Fruit fly (Drosophila melanogaster) whole organism, embryonic: ENCODE results near the gene CG13384.

Experiments
- CG10979 ChIP-seq: fragments of 200-800 bp; sonication (Bioruptor generic); optimal IDR thresholded peaks from 2 replicates; lab custom pipeline; 2018; ENCODE audit warnings: missing biosample characterization, mild to moderate bottlenecking, missing genetic modification characterization, moderate library complexity
- CG12219 ChIP-seq: fragments of 200-800 bp; sonication (Bioruptor generic); optimal IDR thresholded peaks from 3 replicates; lab custom pipeline; 2018; ENCODE audit warnings: missing biosample characterization, mild to moderate bottlenecking, missing genetic modification characterization
- CG12942 ChIP-seq: fragments of 200-800 bp; sonication (Bioruptor generic); optimal IDR thresholded peaks from 3 replicates; lab custom pipeline; 2016; ENCODE audit warnings: missing biosample characterization, missing genetic modification characterization
- CG14710 ChIP-seq: fragments of 200-800 bp; sonication (Bioruptor generic); optimal IDR thresholded peaks from 3 replicates; lab custom pipeline; 2019; ENCODE audit warnings: missing biosample characterization, mild to moderate bottlenecking, missing genetic modification characterization, moderate library complexity
- CG15696 ChIP-seq: fragments of 200-800 bp; sonication (Bioruptor generic); optimal IDR thresholded peaks from 2 replicates; lab custom pipeline; 2019; ENCODE audit warnings: missing biosample characterization, mild to moderate bottlenecking, missing genetic modification characterization, moderate library complexity
- CG16779 ChIP-seq: fragments of 200-800 bp; sonication (Bioruptor generic); IDR thresholded peaks from 2 replicates; pipeline ENCODE4 v1.3.6; 2022; ENCODE audit warnings: missing biosample characterization, missing genetic modification characterization
- CG17359 ChIP-seq: fragments of 200-800 bp; sonication (Bioruptor generic); optimal IDR thresholded peaks from 3 replicates; lab custom pipeline; 2018; ENCODE audit warnings: missing biosample characterization, mild to moderate bottlenecking, missing genetic modification characterization, moderate library complexity
- CG17385 ChIP-seq: fragments of 200-800 bp; sonication (Bioruptor generic); optimal IDR thresholded peaks from 3 replicates; lab custom pipeline; 2018; ENCODE audit warnings: missing biosample characterization, mild to moderate bottlenecking, missing genetic modification characterization
- CG2875 ChIP-seq: fragments of 200-800 bp; sonication (Bioruptor generic); optimal IDR thresholded peaks from 2 replicates; lab custom pipeline; 2017; ENCODE audit warnings: missing biosample characterization, mild to moderate bottlenecking, missing genetic modification characterization, missing genetic modification reagents
- CG2889 ChIP-seq: fragments of 200-800 bp; sonication (Bioruptor generic); IDR thresholded peaks from 3 replicates; pipeline ENCODE4 v1.3.6; 2022; ENCODE audit warnings: missing biosample characterization, missing genetic modification characterization
- CG3838 ChIP-seq: fragments of 200-800 bp; sonication (Bioruptor generic); optimal IDR thresholded peaks from 3 replicates; lab custom pipeline; 2016; ENCODE audit warnings: missing biosample characterization, missing genetic modification characterization
- CG6654 ChIP-seq: fragments of 200-800 bp; sonication (Bioruptor generic); optimal IDR thresholded peaks from 2 replicates; lab custom pipeline; 2017; ENCODE audit warnings: missing biosample characterization, mild to moderate bottlenecking, missing genetic modification characterization
- CG6813 ChIP-seq: fragments of 200-800 bp; sonication (Bioruptor generic); optimal IDR thresholded peaks from 2 replicates; lab custom pipeline; 2017; ENCODE audit warnings: missing biosample characterization, missing genetic modification characterization, mild to moderate bottlenecking, moderate library complexity, missing genetic modification reagents
- CG7556 ChIP-seq: fragments of 200-800 bp; sonication (Bioruptor generic); optimal IDR thresholded peaks from 2 replicates; lab custom pipeline; 2017; ENCODE audit warnings: missing biosample characterization, mild to moderate bottlenecking, missing genetic modification characterization
- CG9876 ChIP-seq: fragments of 200-800 bp; sonication (Bioruptor generic); optimal IDR thresholded peaks from 2 replicates; lab custom pipeline; 2016; ENCODE audit warnings: missing biosample characterization, missing genetic modification characterization
- D19A ChIP-seq: fragments of 200-800 bp; optimal IDR thresholded peaks from 3 replicates; lab custom pipeline; 2019; ENCODE audit warnings: missing biosample characterization, mild to moderate bottlenecking, missing genetic modification characterization, moderate library complexity
- Dad ChIP-seq: fragments of 200-800 bp; sonication (Bioruptor generic); optimal IDR thresholded peaks from 3 replicates; lab custom pipeline; 2016; ENCODE audit warnings: missing biosample characterization, missing genetic modification characterization
- Dref ChIP-seq: fragments of 200-800 bp; sonication (Bioruptor generic); IDR thresholded peaks from 2 replicates; pipeline ENCODE4 v1.3.6; 2022; ENCODE audit warnings: missing biosample characterization, missing genetic modification characterization
- Drgx ChIP-seq: fragments of 200-800 bp; sonication (Bioruptor generic); IDR thresholded peaks from 2 replicates; pipeline ENCODE4 v1.3.6; 2022; ENCODE audit warnings: missing biosample characterization, missing genetic modification characterization
- Ets97D ChIP-seq: fragments of 200-800 bp; sonication (Bioruptor generic); optimal IDR thresholded peaks from 3 replicates; lab custom pipeline; 2016; ENCODE audit warnings: missing biosample characterization, missing genetic modification characterization
- Fer2 ChIP-seq: fragments of 200-800 bp; sonication (Bioruptor generic); optimal IDR thresholded peaks from 2 replicates; lab custom pipeline; 2018; ENCODE audit warnings: missing biosample characterization, mild to moderate bottlenecking, missing genetic modification characterization, moderate library complexity
- Hmr ChIP-seq: fragments of 200-800 bp; sonication (Bioruptor generic); optimal IDR thresholded peaks from 3 replicates; lab custom pipeline; 2017; ENCODE audit warnings: mild to moderate bottlenecking, missing biosample characterization, missing genetic modification reagents, missing genetic modification characterization
- Med ChIP-seq: fragments of 200-800 bp; sonication (Bioruptor generic); peaks from one replicate; lab custom pipeline; 2016; ENCODE audit warnings: missing biosample characterization, missing genetic modification characterization, mild to moderate bottlenecking, inconsistent platforms, moderate library complexity
- NfI ChIP-seq: fragments of 200-800 bp; sonication (Bioruptor generic); optimal IDR thresholded peaks from 3 replicates; lab custom pipeline; 2018; ENCODE audit warnings: missing biosample characterization, mild to moderate bottlenecking, missing genetic modification characterization, moderate library complexity
- Optix ChIP-seq: fragments of 200-800 bp; sonication (Bioruptor generic); IDR thresholded peaks from 3 replicates; pipeline ENCODE4 v1.3.6; 2022; ENCODE audit warnings: missing biosample characterization, missing genetic modification characterization
- Ssrp ChIP-seq: fragments of 200-800 bp; sonication (Bioruptor generic); optimal IDR thresholded peaks from 2 replicates; lab custom pipeline; 2018; ENCODE audit warnings: missing biosample characterization, mild to moderate bottlenecking, missing genetic modification characterization, moderate library complexity
- Trl ChIP-seq, 3 experiments: fragments of >200 bp in 2 of 3; fragments of 200-800 bp in 1 of 3; sonication (Bioruptor generic) in 1 of 3; optimal IDR thresholded peaks; 2 replicates in 1 of 3; 3 replicates in 2 of 3; lab custom pipeline; 2016 to 2017; ENCODE audit warnings: missing biosample characterization in 1 of 3, missing genetic modification characterization in 1 of 3
- br ChIP-seq: fragments of >200 bp; optimal IDR thresholded peaks from 2 replicates; lab custom pipeline; 2017
- chif ChIP-seq, 2 experiments: fragments of 200-800 bp; sonication (Bioruptor generic); optimal IDR thresholded peaks; 3 replicates each; lab custom pipeline; 2016; ENCODE audit warnings: missing biosample characterization in 2 of 2, missing genetic modification characterization in 2 of 2
- corto ChIP-seq: fragments of 200-800 bp; sonication (Bioruptor generic); optimal IDR thresholded peaks from 2 replicates; lab custom pipeline; 2016; ENCODE audit warnings: missing biosample characterization, mild to moderate bottlenecking, missing genetic modification characterization, moderate library complexity
- crol ChIP-seq: fragments of 200-800 bp; sonication (Bioruptor generic); IDR thresholded peaks from 2 replicates; pipeline ENCODE4 v1.3.6; 2022; ENCODE audit warnings: missing biosample characterization, missing genetic modification characterization
- emc ChIP-seq: fragments of 200-800 bp; sonication (Bioruptor generic); optimal IDR thresholded peaks from 2 replicates; lab custom pipeline; 2016; ENCODE audit warnings: missing biosample characterization, missing genetic modification characterization
- exex ChIP-seq: fragments of 200-800 bp; sonication (Bioruptor generic); optimal IDR thresholded peaks from 4 replicates; lab custom pipeline; 2018; ENCODE audit warnings: missing biosample characterization, mild to moderate bottlenecking, missing genetic modification characterization, moderate library complexity
- grau ChIP-seq: fragments of 200-800 bp; optimal IDR thresholded peaks from 3 replicates; lab custom pipeline; 2019; ENCODE audit warnings: missing biosample characterization, mild to moderate bottlenecking, missing genetic modification characterization, moderate library complexity
- gsb-n ChIP-seq: fragments of 200-800 bp; sonication (Bioruptor generic); optimal IDR thresholded peaks from 3 replicates; lab custom pipeline; 2018; ENCODE audit warnings: missing biosample characterization, mild to moderate bottlenecking, missing genetic modification characterization
- ken ChIP-seq: fragments of 200-800 bp; sonication (Bioruptor generic); IDR thresholded peaks from 3 replicates; pipeline ENCODE4 v1.3.6; 2022; ENCODE audit warnings: missing biosample characterization, missing genetic modification characterization
- klu ChIP-seq: fragments of 200-800 bp; sonication (Bioruptor generic); IDR thresholded peaks from 2 replicates; pipeline ENCODE4 v1.3.6; 2022; ENCODE audit warnings: missing biosample characterization, missing genetic modification characterization
- knrl ChIP-seq: fragments of 200-800 bp; sonication (Bioruptor generic); IDR thresholded peaks from 3 replicates; pipeline ENCODE4 v1.3.6; 2022; ENCODE audit warnings: missing biosample characterization, missing genetic modification characterization; ENCODE audit not compliant: partially characterized antibody
- lab ChIP-seq: fragments of 200-800 bp; sonication (Bioruptor generic); optimal IDR thresholded peaks from 3 replicates; lab custom pipeline; 2017; ENCODE audit warnings: missing biosample characterization, missing genetic modification characterization, mild to moderate bottlenecking, moderate library complexity, missing genetic modification reagents
- lola ChIP-seq, 3 experiments: fragments of >200 bp in 2 of 3; fragments of 200-800 bp in 1 of 3; sonication (Bioruptor generic) in 1 of 3; optimal IDR thresholded peaks; 2 replicates each; lab custom pipeline; 2017 to 2019; ENCODE audit warnings: missing biosample characterization in 3 of 3, missing genetic modification characterization in 3 of 3, mild to moderate bottlenecking in 1 of 3, moderate library complexity in 1 of 3
- oc ChIP-seq: fragments of 200-800 bp; sonication (Bioruptor generic); optimal IDR thresholded peaks from 2 replicates; lab custom pipeline; 2018; ENCODE audit warnings: missing biosample characterization, mild to moderate bottlenecking, missing genetic modification characterization, moderate library complexity
- pho ChIP-seq: fragments of 200-800 bp; sonication (Bioruptor generic); optimal IDR thresholded peaks from 2 replicates; lab custom pipeline; 2016; ENCODE audit warnings: missing biosample characterization, missing genetic modification characterization
- psq ChIP-seq: fragments of 200-800 bp; sonication (Bioruptor generic); optimal IDR thresholded peaks from 2 replicates; lab custom pipeline; 2017; ENCODE audit warnings: missing biosample characterization, missing genetic modification characterization
- ranshi ChIP-seq: fragments of 200-800 bp; sonication (Bioruptor generic); IDR thresholded peaks from 2 replicates; pipeline ENCODE4 v1.3.6; 2022; ENCODE audit warnings: missing biosample characterization, missing genetic modification characterization
- sens-2 ChIP-seq: fragments of 200-800 bp; sonication (Bioruptor generic); IDR thresholded peaks from 2 replicates; pipeline ENCODE4 v1.3.6; 2022; ENCODE audit warnings: missing biosample characterization, missing genetic modification characterization
- slbo ChIP-seq: fragments of 200-800 bp; sonication (Bioruptor generic); IDR thresholded peaks from 2 replicates; pipeline ENCODE4 v1.3.6; 2022; ENCODE audit warnings: missing biosample characterization, missing genetic modification characterization
- stwl ChIP-seq: fragments of 200-800 bp; sonication (Bioruptor generic); optimal IDR thresholded peaks from 3 replicates; lab custom pipeline; 2018; ENCODE audit warnings: missing biosample characterization, mild to moderate bottlenecking, missing genetic modification characterization, moderate library complexity
- tna ChIP-seq: fragments of 200-800 bp; sonication (Bioruptor generic); IDR thresholded peaks from 2 replicates; pipeline ENCODE4 v1.3.6; 2022; ENCODE audit warnings: missing biosample characterization, missing genetic modification characterization; ENCODE audit not compliant: partially characterized antibody

Gene CG13384

DNA sequence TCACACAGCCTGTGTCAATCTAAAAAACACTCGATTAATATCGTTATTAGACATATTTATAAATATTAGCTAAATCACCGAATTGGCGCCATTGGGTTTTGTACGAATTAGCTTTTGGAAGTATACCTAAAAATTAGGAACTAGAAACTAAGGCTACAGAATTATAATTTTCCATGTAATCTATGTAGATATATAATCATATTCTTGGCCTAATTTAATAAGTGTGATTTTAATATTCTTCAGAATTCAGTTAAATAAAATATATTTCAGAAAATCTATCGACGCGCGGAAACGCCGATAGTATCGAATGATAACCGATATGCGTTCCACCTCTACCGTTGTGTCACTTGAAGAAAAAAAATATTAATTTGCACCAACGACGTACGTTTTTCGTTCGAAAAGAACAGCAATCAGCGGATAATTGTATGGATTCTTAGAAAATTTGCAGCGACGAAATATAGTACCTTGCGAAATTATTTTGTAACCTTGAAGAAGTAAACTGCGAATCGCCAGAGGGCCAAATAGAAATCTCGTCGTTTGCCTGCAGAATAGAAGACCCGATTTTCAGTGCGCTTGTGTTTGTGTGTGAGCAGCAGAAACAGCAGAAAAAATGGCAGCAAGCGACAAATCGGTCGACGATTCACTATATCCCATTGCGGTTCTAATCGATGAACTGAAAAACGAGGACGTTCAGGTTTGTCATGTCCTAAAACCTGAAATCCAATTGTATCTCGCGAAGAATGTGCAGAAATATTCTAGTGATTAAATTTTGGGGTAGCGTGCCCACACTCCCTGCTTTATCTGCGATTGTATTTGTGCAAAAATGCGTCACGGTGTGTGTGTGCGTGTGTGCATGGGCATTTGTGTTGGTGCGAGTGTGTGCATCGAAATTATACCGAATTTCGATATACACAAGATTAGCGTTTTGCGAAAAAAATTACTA lies 18.3 kb upstream of the CG13384 start, which contains the start of gene Pp2A-29B (continued):
- peak; percentile 83 for TF ChIP-seq CG14710 (tag; lab: Kevin White, UChicago)
- TF ChIP-seq CG6813 (GFP tag; lab: Kevin White, UChicago), result no peak
- no peak for TF ChIP-seq CG7556 (GFP tag; lab: Kevin White, UChicago)
- TF ChIP-seq Hmr (GFP tag; lab: Kevin White, UChicago), result peak; percentile 4
- peak; percentile 57 for TF ChIP-seq Med (GFP tag; lab: Kevin White, UChicago)
- TF ChIP-seq Trl (optimal IDR thresholded peaks at IDR 0.05; lab: Kevin White, UChicago), result no peak
- TF ChIP-seq Trl (GFP tag; optimal IDR thresholded peaks at IDR 0.05; lab: Kevin White, UChicago), result peak; percentile 3
- peak; percentile 95 for TF ChIP-seq tna (GFP tag; lab: Robert Waterston, UW)
- no peak for TF ChIP-seq ken (GFP tag; lab: Robert Waterston, UW)
- no peak for TF ChIP-seq emc (GFP tag; lab: Kevin White, UChicago)
- peak; percentile 100 for TF ChIP-seq knrl (GFP tag; lab: Robert Waterston, UW)
- TF ChIP-seq klu (GFP tag; lab: Robert Waterston, UW), result peak; percentile 45; the same call in 1 of the 2 replicates
- TF ChIP-seq CG10979 (tag; lab: Kevin White, UChicago), result no peak
- peak; percentile 35 for TF ChIP-seq exex (tag; lab: Kevin White, UChicago)
- TF ChIP-seq corto (GFP tag; lab: Kevin White, UChicago), result no peak
- TF ChIP-seq gsb-n (tag; lab: Kevin White, UChicago), result no peak
- TF ChIP-seq chif (GFP tag; optimal IDR thresholded peaks at IDR 0.05; lab: Kevin White, UChicago), result no peak
- TF ChIP-seq CG17359 (tag; lab: Kevin White, UChicago), result peak; percentile 28
- TF ChIP-seq pho (GFP tag; lab: Kevin White, UChicago), result no peak
- TF ChIP-seq slbo (GFP tag; lab: Robert Waterston, UW), result peak; percentile 56; the same call in 1 of the 2 replicates
- peak; percentile 15 for TF ChIP-seq lab (GFP tag; lab: Kevin White, UChicago)
- TF ChIP-seq Optix (GFP tag; lab: Robert Waterston, UW), result no peak
- TF ChIP-seq CG12219 (GFP tag; lab: Kevin White, UChicago), result no peak
- no peak for TF ChIP-seq ranshi (GFP tag; lab: Robert Waterston, UW)
- TF ChIP-seq lola (GFP tag; optimal IDR thresholded peaks at IDR 0.05; lab: Kevin White, UChicago), result peak in 1 of 3 experiments; percentile 32
- TF ChIP-seq psq, result no peak
- TF ChIP-seq Drgx (GFP tag; lab: Robert Waterston, UW), result no peak
- peak; percentile 19 for TF ChIP-seq D19A
- TF ChIP-seq crol, result no peak
- TF ChIP-seq Ets97D (GFP tag; lab: Kevin White, UChicago), result peak; percentile 31
- TF ChIP-seq CG9876 (GFP tag; lab: Kevin White, UChicago), result no peak
- no peak for TF ChIP-seq Fer2 (tag; lab: Kevin White, UChicago)
- TF ChIP-seq CG2889 (GFP tag; lab: Robert Waterston, UW), result no peak
- TF ChIP-seq CG17385, result peak; percentile 6
- TF ChIP-seq CG3838, result no peak
- no peak for TF ChIP-seq CG12942 (GFP tag; lab: Kevin White, UChicago)
- no peak for TF ChIP-seq CG16779
- no peak for TF ChIP-seq CG6654
- TF ChIP-seq CG15696, result peak; percentile 35
- TF ChIP-seq Dad (GFP tag; lab: Kevin White, UChicago), result no peak
- peak; percentile 57 for TF ChIP-seq Dref (GFP tag; lab: Robert Waterston, UW)
- peak; percentile 51 for TF ChIP-seq stwl (tag; lab: Kevin White, UChicago)
- TF ChIP-seq NfI, result peak; percentile 15
- no peak for TF ChIP-seq sens-2 (GFP tag; lab: Robert Waterston, UW)
- TF ChIP-seq oc (tag; lab: Kevin White, UChicago), result no peak
- TF ChIP-seq grau (tag; lab: Kevin White, UChicago), result peak; percentile 45
- TF ChIP-seq CG2875, result no peak
- TF ChIP-seq br (lab: Kevin White, UChicago), result no peak
- TF ChIP-seq Ssrp, result no peak
